Fruit fly (Drosophila melanogaster) whole organism, prepupa: ENCODE measurements around the gene CG6927.

Experiments used
- CG10669 ChIP-seq: fragments of 200-800 bp; sonication (Bioruptor generic); optimal IDR thresholded peaks from 3 replicates; lab custom pipeline; 2018; ENCODE audit warnings: missing biosample characterization, mild to moderate bottlenecking, missing genetic modification characterization, moderate library complexity
- CG31627 ChIP-seq: fragments of 200-800 bp; sonication (Bioruptor generic); optimal IDR thresholded peaks from 3 replicates; lab custom pipeline; 2016; ENCODE audit warnings: missing biosample characterization, missing genetic modification characterization
- CG8632 ChIP-seq: fragments of 200-800 bp; sonication (Bioruptor generic); optimal IDR thresholded peaks from 3 replicates; lab custom pipeline; 2016; ENCODE audit warnings: missing biosample characterization, missing genetic modification characterization
- Eip75B ChIP-seq: fragments of 200-800 bp; sonication (Bioruptor generic); optimal IDR thresholded peaks from 3 replicates; lab custom pipeline; 2016; ENCODE audit warnings: missing biosample characterization, missing genetic modification characterization
- Lpt ChIP-seq: fragments of 200-800 bp; sonication (Bioruptor generic); optimal IDR thresholded peaks from 3 replicates; lab custom pipeline; 2016; ENCODE audit warnings: missing biosample characterization, missing genetic modification characterization
- Met ChIP-seq: fragments of 200-800 bp; sonication (Bioruptor generic); optimal IDR thresholded peaks from 3 replicates; lab custom pipeline; 2016; ENCODE audit warnings: missing biosample characterization, missing genetic modification characterization
- Sox102F ChIP-seq: fragments of 200-800 bp; sonication (Bioruptor generic); optimal IDR thresholded peaks from 2 replicates; lab custom pipeline; 2016; ENCODE audit warnings: missing biosample characterization, mild to moderate bottlenecking, missing genetic modification characterization
- spab ChIP-seq: fragments of 200-800 bp; sonication (Bioruptor generic); optimal IDR thresholded peaks from 2 replicates; lab custom pipeline; 2017; ENCODE audit warnings: missing biosample characterization, mild to moderate bottlenecking, missing genetic modification characterization, missing genetic modification reagents
- topi ChIP-seq: fragments of 200-800 bp; sonication (Bioruptor generic); optimal IDR thresholded peaks from 3 replicates; lab custom pipeline; 2016; ENCODE audit warnings: missing biosample characterization, missing genetic modification characterization

DNA sequence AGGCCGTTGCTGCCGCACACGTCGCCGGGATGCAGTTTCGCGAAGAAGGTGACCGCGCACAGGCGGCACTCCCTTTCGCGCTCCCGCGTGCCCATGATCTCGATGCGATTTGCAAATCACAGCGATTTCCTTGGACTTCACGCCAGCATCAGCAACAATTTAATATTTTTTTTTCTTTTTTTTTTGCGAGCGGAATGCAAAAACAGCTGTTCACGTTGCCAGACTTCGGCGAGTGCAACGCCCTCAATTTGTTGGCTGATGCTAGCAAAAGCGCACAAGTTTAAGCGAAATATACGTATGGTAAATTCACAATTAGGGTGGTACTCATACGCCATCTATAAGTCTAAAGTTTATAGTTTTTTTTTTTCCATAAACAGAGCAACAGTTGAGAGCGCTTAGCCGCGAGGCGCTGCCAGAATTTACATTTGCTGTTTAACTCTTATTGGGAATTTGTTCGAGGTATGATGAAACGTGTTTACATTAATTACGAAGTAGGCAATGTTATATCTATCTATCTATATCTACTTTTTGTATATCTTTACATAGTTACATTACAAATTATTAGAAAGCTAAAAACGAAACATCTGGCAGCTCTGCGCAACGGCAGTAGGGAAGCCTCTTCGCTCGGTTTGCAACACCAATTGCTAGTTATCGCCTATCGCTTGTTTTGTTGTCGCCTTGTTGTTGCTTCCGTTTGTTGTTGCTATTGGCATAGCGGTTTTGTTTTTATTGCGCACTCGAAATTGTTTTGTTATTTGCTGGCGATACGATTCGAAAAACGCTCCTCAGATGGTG, 11.7 kb downstream of the CG6927 start, which contains the start of the genes CG4041 and Hgsnat:
- TF ChIP-seq Sox102F, result peak; percentile 15
- peak; percentile 37 for TF ChIP-seq topi (GFP tag; lab: Kevin White, UChicago)
- TF ChIP-seq Lpt (GFP tag; lab: Kevin White, UChicago), result peak; percentile 19
- TF ChIP-seq CG10669 (GFP tag; lab: Kevin White, UChicago), result peak; percentile 6
- no peak for TF ChIP-seq CG8632 (GFP tag; lab: Kevin White, UChicago)
- peak; percentile 34 for TF ChIP-seq CG31627 (GFP tag; lab: Kevin White, UChicago)
- no peak for TF ChIP-seq spab (GFP tag; lab: Kevin White, UChicago)
- TF ChIP-seq Met (GFP tag; lab: Kevin White, UChicago), result peak; percentile 38
- TF ChIP-seq Eip75B (GFP tag; lab: Kevin White, UChicago), result peak; percentile 33
